Fruit fly (Drosophila melanogaster) whole organism, embryonic: ENCODE data around the gene Mst98Ca.

ENCODE experiments used
- CG1024 ChIP-seq: fragments of 200-800 bp; sonication (Bioruptor generic); IDR thresholded peaks from 2 replicates; pipeline ENCODE4 v1.3.6; 2022; ENCODE audit warnings: missing biosample characterization, missing genetic modification characterization
- CG10274 ChIP-seq: fragments of 200-800 bp; sonication (Bioruptor generic); optimal IDR thresholded peaks from 3 replicates; lab custom pipeline; 2017; ENCODE audit warnings: missing biosample characterization, mild to moderate bottlenecking, missing genetic modification characterization
- CG12071 ChIP-seq: fragments of 200-800 bp; sonication (Bioruptor generic); optimal IDR thresholded peaks from 3 replicates; lab custom pipeline; 2018; ENCODE audit warnings: missing biosample characterization, mild to moderate bottlenecking, missing genetic modification characterization
- CG12391 ChIP-seq: fragments of 200-800 bp; sonication (Bioruptor generic); optimal IDR thresholded peaks from 3 replicates; lab custom pipeline; 2018; ENCODE audit warnings: missing biosample characterization, mild to moderate bottlenecking, missing genetic modification characterization, moderate library complexity
- CG13624 ChIP-seq: fragments of 200-800 bp; sonication (Bioruptor generic); optimal IDR thresholded peaks from 2 replicates; lab custom pipeline; 2016; ENCODE audit warnings: missing biosample characterization, missing genetic modification characterization
- CG14441 ChIP-seq: fragments of 200-800 bp; sonication (Bioruptor generic); IDR thresholded peaks from 2 replicates; pipeline ENCODE4 v1.3.6; 2022; ENCODE audit warnings: missing biosample characterization, missing genetic modification characterization
- CG15479 ChIP-seq: fragments of 200-800 bp; sonication (Bioruptor generic); optimal IDR thresholded peaks from 3 replicates; lab custom pipeline; 2019; ENCODE audit warnings: missing biosample characterization, mild to moderate bottlenecking, missing genetic modification characterization, moderate library complexity
- CG17359 ChIP-seq: fragments of 200-800 bp; sonication (Bioruptor generic); optimal IDR thresholded peaks from 3 replicates; lab custom pipeline; 2018; ENCODE audit warnings: missing biosample characterization, mild to moderate bottlenecking, missing genetic modification characterization, moderate library complexity
- CG17912 ChIP-seq: fragments of 200-800 bp; sonication (Bioruptor generic); optimal IDR thresholded peaks from 2 replicates; lab custom pipeline; 2018; ENCODE audit warnings: missing biosample characterization, mild to moderate bottlenecking, missing genetic modification characterization
- CG18262 ChIP-seq: fragments of 200-800 bp; optimal IDR thresholded peaks from 3 replicates; lab custom pipeline; 2019; ENCODE audit warnings: missing biosample characterization, mild to moderate bottlenecking, missing genetic modification characterization, moderate library complexity
- CG2678 ChIP-seq: fragments of 200-800 bp; sonication (Bioruptor generic); optimal IDR thresholded peaks from 3 replicates; lab custom pipeline; 2019; ENCODE audit warnings: missing biosample characterization, mild to moderate bottlenecking, missing genetic modification characterization, moderate library complexity
- CG30431 ChIP-seq: fragments of 200-800 bp; sonication (Bioruptor generic); optimal IDR thresholded peaks from 2 replicates; lab custom pipeline; 2017; ENCODE audit warnings: missing biosample characterization, missing genetic modification characterization
- CG33557 ChIP-seq: fragments of 200-800 bp; sonication (Bioruptor generic); optimal IDR thresholded peaks from 2 replicates; lab custom pipeline; 2019; ENCODE audit warnings: missing biosample characterization, mild to moderate bottlenecking, missing genetic modification characterization, moderate library complexity
- CG34376 ChIP-seq: fragments of 200-800 bp; sonication (Bioruptor generic); optimal IDR thresholded peaks from 2 replicates; lab custom pipeline; 2018; ENCODE audit warnings: missing biosample characterization, mild to moderate bottlenecking, missing genetic modification characterization
- CG4617 ChIP-seq: fragments of 200-800 bp; sonication (Bioruptor generic); optimal IDR thresholded peaks from 3 replicates; lab custom pipeline; 2016; ENCODE audit warnings: missing biosample characterization, missing genetic modification characterization, borderline replicate concordance
- CG6813 ChIP-seq: fragments of 200-800 bp; sonication (Bioruptor generic); optimal IDR thresholded peaks from 2 replicates; lab custom pipeline; 2017; ENCODE audit warnings: missing biosample characterization, missing genetic modification characterization, mild to moderate bottlenecking, moderate library complexity, missing genetic modification reagents
- CG8290 ChIP-seq, 3 experiments: fragments of 200-800 bp; sonication (Bioruptor generic); optimal IDR thresholded peaks; 2 replicates each; lab custom pipeline; 2016 to 2019; ENCODE audit warnings: missing biosample characterization in 3 of 3, missing genetic modification characterization in 3 of 3, mild to moderate bottlenecking in 2 of 3, moderate library complexity in 1 of 3
- CG9817 ChIP-seq: fragments of 200-800 bp; sonication (Bioruptor generic); optimal IDR thresholded peaks from 2 replicates; lab custom pipeline; 2018; ENCODE audit warnings: missing biosample characterization, mild to moderate bottlenecking, missing genetic modification characterization, moderate library complexity
- CrebB ChIP-seq: fragments of 200-800 bp; sonication (Bioruptor generic); optimal IDR thresholded peaks from 3 replicates; lab custom pipeline; 2018; ENCODE audit warnings: missing biosample characterization, mild to moderate bottlenecking, missing genetic modification characterization
- Dfd ChIP-seq, 2 experiments: fragments of >200 bp; optimal IDR thresholded peaks; 2 replicates each; lab custom pipeline; 2017; ENCODE audit warnings: missing biosample characterization in 2 of 2, missing genetic modification characterization in 2 of 2
- ERR ChIP-seq: fragments of 200-800 bp; sonication (Bioruptor generic); optimal IDR thresholded peaks from 2 replicates; lab custom pipeline; 2016; ENCODE audit warnings: missing biosample characterization, missing genetic modification characterization
- Ets97D ChIP-seq: fragments of 200-800 bp; sonication (Bioruptor generic); optimal IDR thresholded peaks from 3 replicates; lab custom pipeline; 2016; ENCODE audit warnings: missing biosample characterization, missing genetic modification characterization
- Fer1 ChIP-seq: fragments of 200-800 bp; sonication (Bioruptor generic); optimal IDR thresholded peaks from 2 replicates; lab custom pipeline; 2017; ENCODE audit warnings: missing biosample characterization, mild to moderate bottlenecking, missing genetic modification characterization
- HmgD ChIP-seq: fragments of 200-800 bp; sonication (Bioruptor generic); optimal IDR thresholded peaks from 3 replicates; lab custom pipeline; 2016; ENCODE audit warnings: missing biosample characterization, missing genetic modification characterization
- Hmr ChIP-seq: fragments of 200-800 bp; sonication (Bioruptor generic); optimal IDR thresholded peaks from 3 replicates; lab custom pipeline; 2017; ENCODE audit warnings: mild to moderate bottlenecking, missing biosample characterization, missing genetic modification reagents, missing genetic modification characterization
- Mad ChIP-seq: fragments of 200-800 bp; sonication (Bioruptor generic); optimal IDR thresholded peaks from 2 replicates; lab custom pipeline; 2016; ENCODE audit warnings: missing biosample characterization, missing genetic modification characterization
- Xbp1 ChIP-seq: fragments of 200-800 bp; sonication (Bioruptor generic); optimal IDR thresholded peaks from 3 replicates; lab custom pipeline; 2016; ENCODE audit warnings: missing biosample characterization, mild to moderate bottlenecking, missing genetic modification characterization
- bab2 ChIP-seq: fragments of 200-800 bp; sonication (Bioruptor generic); optimal IDR thresholded peaks from 2 replicates; lab custom pipeline; 2016; ENCODE audit warnings: missing biosample characterization, missing genetic modification characterization
- bsh ChIP-seq, 2 experiments: fragments of 200-800 bp; sonication (Bioruptor generic); optimal IDR thresholded peaks; 2 replicates each; lab custom pipeline; 2017 to 2018; ENCODE audit warnings: mild to moderate bottlenecking in 2 of 2, missing biosample characterization in 2 of 2, missing genetic modification characterization in 2 of 2, moderate library complexity in 1 of 2
- cad ChIP-seq: fragments of >200 bp; optimal IDR thresholded peaks from 2 replicates; lab custom pipeline; 2017; ENCODE audit warnings: missing biosample characterization, missing genetic modification characterization
- exex ChIP-seq: fragments of 200-800 bp; sonication (Bioruptor generic); optimal IDR thresholded peaks from 4 replicates; lab custom pipeline; 2018; ENCODE audit warnings: missing biosample characterization, mild to moderate bottlenecking, missing genetic modification characterization, moderate library complexity
- fd64A ChIP-seq: fragments of 200-800 bp; sonication (Bioruptor generic); optimal IDR thresholded peaks from 3 replicates; lab custom pipeline; 2018; ENCODE audit warnings: missing biosample characterization, mild to moderate bottlenecking, missing genetic modification characterization
- fu2 ChIP-seq: fragments of 200-800 bp; sonication (Bioruptor generic); optimal IDR thresholded peaks from 2 replicates; lab custom pipeline; 2016; ENCODE audit warnings: missing biosample characterization, missing genetic modification characterization
- gfzf ChIP-seq: fragments of 200-800 bp; sonication (Bioruptor generic); optimal IDR thresholded peaks from 2 replicates; lab custom pipeline; 2016; ENCODE audit warnings: missing biosample characterization, mild to moderate bottlenecking, missing genetic modification characterization, moderate library complexity
- grn ChIP-seq: fragments of 200-800 bp; sonication (Bioruptor generic); optimal IDR thresholded peaks from 3 replicates; lab custom pipeline; 2017; ENCODE audit warnings: missing biosample characterization, missing genetic modification characterization
- insv ChIP-seq, 2 experiments: fragments of 200-800 bp; sonication (Bioruptor generic); optimal IDR thresholded peaks; 3 replicates each; lab custom pipeline; 2016 to 2018; ENCODE audit warnings: missing biosample characterization in 2 of 2, missing genetic modification characterization in 2 of 2
- jumu ChIP-seq: fragments of 200-800 bp; sonication (Bioruptor generic); optimal IDR thresholded peaks from 3 replicates; lab custom pipeline; 2016; ENCODE audit warnings: missing biosample characterization, missing genetic modification characterization
- mirr ChIP-seq: fragments of 200-800 bp; sonication (Bioruptor generic); optimal IDR thresholded peaks from 3 replicates; lab custom pipeline; 2018; ENCODE audit warnings: missing biosample characterization, mild to moderate bottlenecking, missing genetic modification characterization
- p53 ChIP-seq: fragments of 200-800 bp; sonication (Bioruptor generic); optimal IDR thresholded peaks from 2 replicates; lab custom pipeline; 2016; ENCODE audit warnings: missing biosample characterization, missing genetic modification characterization
- pfk ChIP-seq: fragments of 200-800 bp; sonication (Bioruptor generic); optimal IDR thresholded peaks from 2 replicates; lab custom pipeline; 2018; ENCODE audit warnings: missing biosample characterization, mild to moderate bottlenecking, missing genetic modification characterization, moderate library complexity
- pros ChIP-seq: fragments of 200-800 bp; sonication (Bioruptor generic); optimal IDR thresholded peaks from 3 replicates; lab custom pipeline; 2019; ENCODE audit warnings: missing biosample characterization, mild to moderate bottlenecking, missing genetic modification characterization, moderate library complexity
- ranshi ChIP-seq: fragments of 200-800 bp; sonication (Bioruptor generic); IDR thresholded peaks from 2 replicates; pipeline ENCODE4 v1.3.6; 2022; ENCODE audit warnings: missing biosample characterization, missing genetic modification characterization
- so ChIP-seq: fragments of 200-800 bp; sonication (Bioruptor generic); IDR thresholded peaks from 3 replicates; pipeline ENCODE4 v1.3.6; 2022; ENCODE audit warnings: missing biosample characterization, missing genetic modification characterization
- sob ChIP-seq: fragments of 200-800 bp; sonication (Bioruptor generic); IDR thresholded peaks from 2 replicates; pipeline ENCODE4 v1.3.6; 2022; ENCODE audit warnings: missing biosample characterization, missing genetic modification characterization
- stwl ChIP-seq: fragments of 200-800 bp; sonication (Bioruptor generic); optimal IDR thresholded peaks from 3 replicates; lab custom pipeline; 2018; ENCODE audit warnings: missing biosample characterization, mild to moderate bottlenecking, missing genetic modification characterization, moderate library complexity
- tin ChIP-seq: fragments of 200-800 bp; sonication (Bioruptor generic); optimal IDR thresholded peaks from 3 replicates; lab custom pipeline; 2016; ENCODE audit warnings: missing biosample characterization, missing genetic modification characterization
- tio ChIP-seq: fragments of 200-800 bp; sonication (Bioruptor generic); optimal IDR thresholded peaks from 2 replicates; lab custom pipeline; 2017; ENCODE audit warnings: missing biosample characterization, missing genetic modification characterization, inconsistent platforms
- twi ChIP-seq: fragments of 200-800 bp; optimal IDR thresholded peaks from 2 replicates; lab custom pipeline; 2019; ENCODE audit warnings: missing biosample characterization, mild to moderate bottlenecking, missing genetic modification characterization, moderate library complexity
- vvl ChIP-seq: fragments of 200-800 bp; sonication (Bioruptor generic); IDR thresholded peaks from 2 replicates; pipeline ENCODE4 v1.3.6; 2022; ENCODE audit warnings: missing biosample characterization, missing genetic modification characterization
- yki ChIP-seq: fragments of >200 bp; optimal IDR thresholded peaks from 3 replicates; lab custom pipeline; 2018

Gene Mst98Ca

DNA sequence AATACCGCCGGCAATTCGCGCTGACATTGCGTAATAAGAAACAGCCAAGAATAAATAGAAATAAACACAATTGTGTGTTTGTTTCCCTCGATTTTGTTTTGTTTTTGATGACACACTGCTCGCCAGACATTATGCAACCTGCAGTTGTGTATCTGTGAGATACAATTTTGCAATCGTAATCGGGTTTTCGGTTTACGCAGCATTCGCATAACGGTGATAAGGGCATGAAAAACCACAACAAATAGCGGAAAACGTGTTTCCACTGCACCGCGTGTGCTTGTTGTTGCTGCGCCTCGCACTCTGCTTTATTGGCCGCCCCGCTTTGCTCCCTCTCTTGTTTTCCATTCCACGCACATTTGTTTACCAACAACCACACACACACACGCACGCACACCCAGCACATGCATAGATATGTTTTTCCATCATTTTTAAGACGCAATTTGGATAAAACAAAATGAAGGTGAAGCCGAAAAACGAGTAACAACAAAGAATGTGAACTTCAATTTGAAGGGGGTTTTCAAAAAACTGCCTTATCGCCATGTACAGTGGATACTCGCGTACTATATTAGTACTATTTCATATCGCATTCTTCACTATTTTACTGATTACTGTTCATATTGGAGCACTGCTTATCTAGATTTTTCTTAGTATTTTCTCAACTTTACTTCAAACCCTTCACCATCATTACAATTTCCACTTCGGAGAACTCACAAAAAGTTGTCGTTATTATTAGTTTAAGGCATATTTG lies 41.7 kb downstream of the Mst98Ca start (continued):
- peak; percentile 18 for TF ChIP-seq grn (GFP tag; lab: Kevin White, UChicago)
- no peak for TF ChIP-seq jumu
- peak; percentile 83 for TF ChIP-seq CG15479 (GFP tag; lab: Kevin White, UChicago)
- no peak for TF ChIP-seq HmgD
- no peak for TF ChIP-seq bab2 (GFP tag; lab: Kevin White, UChicago)
- TF ChIP-seq stwl (tag; lab: Kevin White, UChicago): no peak
- no peak for TF ChIP-seq Xbp1 (GFP tag; lab: Kevin White, UChicago)
- TF ChIP-seq CG2678 (tag; lab: Kevin White, UChicago): peak; percentile 26
- no peak for TF ChIP-seq CG10274 (GFP tag; lab: Kevin White, UChicago)
- no peak for TF ChIP-seq CG34376 (GFP tag; lab: Kevin White, UChicago)
- TF ChIP-seq ERR (GFP tag; lab: Kevin White, UChicago): no peak
- no peak for TF ChIP-seq gfzf (GFP tag; lab: Kevin White, UChicago)
- TF ChIP-seq fd64A (GFP tag; lab: Kevin White, UChicago): no peak
- no peak for TF ChIP-seq insv (GFP tag; optimal IDR thresholded peaks at IDR 0.05; lab: Kevin White, UChicago)
- no peak for TF ChIP-seq bsh (GFP tag; optimal IDR thresholded peaks at IDR 0.05; lab: Kevin White, UChicago)
- no peak for TF ChIP-seq sob
- no peak for TF ChIP-seq CG33557 (GFP tag; lab: Kevin White, UChicago)
- TF ChIP-seq yki (lab: Kevin White, UChicago): no peak
- TF ChIP-seq CG17912 (GFP tag; lab: Kevin White, UChicago): no peak
- no peak for TF ChIP-seq Ets97D (GFP tag; lab: Kevin White, UChicago)
- TF ChIP-seq pros (GFP tag; lab: Kevin White, UChicago): peak; percentile 6
- no peak for TF ChIP-seq CG9817 (tag; lab: Kevin White, UChicago)
- TF ChIP-seq p53: no peak
- TF ChIP-seq Mad: no peak
- TF ChIP-seq Fer1 (GFP tag; lab: Kevin White, UChicago): no peak
- TF ChIP-seq twi (tag; lab: Kevin White, UChicago): peak; percentile 9
- no peak for TF ChIP-seq CG4617 (GFP tag; lab: Kevin White, UChicago)
- no peak for TF ChIP-seq CG30431
- TF ChIP-seq CG1024: no peak
- no peak for TF ChIP-seq so (GFP tag; lab: Robert Waterston, UW)
- TF ChIP-seq CG12071 (GFP tag; lab: Kevin White, UChicago): no peak
- no peak for TF ChIP-seq CG18262 (tag; lab: Kevin White, UChicago)
- no peak for TF ChIP-seq Dfd (GFP tag; optimal IDR thresholded peaks at IDR 0.05; lab: Kevin White, UChicago)
- TF ChIP-seq CG6813 (GFP tag; lab: Kevin White, UChicago): no peak
- no peak for TF ChIP-seq CrebB (tag; lab: Kevin White, UChicago)
- no peak for TF ChIP-seq cad
- TF ChIP-seq CG12391 (tag; lab: Kevin White, UChicago): no peak
- no peak for TF ChIP-seq ranshi (GFP tag; lab: Robert Waterston, UW)
- TF ChIP-seq tio: no peak
- no peak for TF ChIP-seq CG8290 (GFP tag; optimal IDR thresholded peaks at IDR 0.05; lab: Kevin White, UChicago)
- peak in 1 of 2 experiments; percentile 31 for TF ChIP-seq CG8290 (tag; optimal IDR thresholded peaks at IDR 0.05; lab: Kevin White, UChicago)
- no peak for TF ChIP-seq pfk (GFP tag; lab: Kevin White, UChicago)
- no peak for TF ChIP-seq CG14441
- no peak for TF ChIP-seq tin (GFP tag; lab: Kevin White, UChicago)
- peak; percentile 79 for TF ChIP-seq CG13624 (GFP tag; lab: Kevin White, UChicago)
- no peak for TF ChIP-seq vvl (GFP tag; lab: Robert Waterston, UW)
- peak; percentile 47 for TF ChIP-seq mirr (GFP tag; lab: Kevin White, UChicago)
- TF ChIP-seq CG17359 (tag; lab: Kevin White, UChicago): no peak
- peak; percentile 17 for TF ChIP-seq Hmr (GFP tag; lab: Kevin White, UChicago)
- TF ChIP-seq exex (tag; lab: Kevin White, UChicago): peak; percentile 13
- TF ChIP-seq fu2 (GFP tag; lab: Kevin White, UChicago): no peak
